Worm (Caenorhabditis elegans) whole organism, L4/young adult: Measurements from ENCODE around the gene R144.10.

Experiments
- dao-5 ChIP-seq: sonication (generic microtip); optimal IDR thresholded peaks from 2 replicates; lab custom pipeline; 2016; ENCODE audit warnings: missing genotype, missing genetic modification characterization, moderate library complexity, missing compliant biosample characterization
- him-1 ChIP-seq: sonication (generic microtip); optimal IDR thresholded peaks from 2 replicates; lab custom pipeline; 2016; ENCODE audit warnings: missing genotype, missing genetic modification reagents, missing genetic modification characterization, missing compliant biosample characterization

- TF ChIP-seq dao-5 (no peak), him-1 (tag; lab: Kevin White, UChicago) (no peak)
These were observed 45.0 kb upstream of the R144.10 start, which contains the start of gene txbp-3 for ce11 chrIII:5047175-5047574.
